Worm (Caenorhabditis elegans): ENCODE results near the gene C03B1.1.

The C03B1.1 gene

ce11 chrX:6410177-6410765 is 35.7 kb downstream of the C03B1.1 start, which contains the start of gene mup-2 (continued):
- TF ChIP-seq peb-1 (tag; optimal IDR thresholded peaks at IDR 0.05) (no peak), C34F6.9 (tag; optimal IDR thresholded peaks at IDR 0.05) (peak; percentile 3)

ce11 chrX:6412575-6412974 is 38.0 kb downstream of the C03B1.1 start, which contains the start of gene T22E5.1:
T22E5.1 (plus strand) TSS chrX:6412875.
- TF ChIP-seq aly-2 (tag; optimal IDR thresholded peaks at IDR 0.05) (no peak), nhr-6 (tag; optimal IDR thresholded peaks at IDR 0.05) (no peak), snpc-4 (tag; optimal IDR thresholded peaks at IDR 0.05) (no peak), crh-2 (tag; optimal IDR thresholded peaks at IDR 0.05) (no peak), sma-9 (GFP tag; optimal IDR thresholded peaks at IDR 0.05) (no peak), sma-9 (tag; optimal IDR thresholded peaks at IDR 0.05) (no peak), ama-1 (optimal IDR thresholded peaks at IDR 0.05) (no peak)

ce11 chrX:6413583-6413982 is 39.0 kb downstream of the C03B1.1 start:
- TF ChIP-seq alr-1 (tag; optimal IDR thresholded peaks at IDR 0.05) (no peak), nhr-10 (tag; optimal IDR thresholded peaks at IDR 0.05) (no peak), ceh-16 (tag; optimal IDR thresholded peaks at IDR 0.05) (no peak), peb-1 (tag; optimal IDR thresholded peaks at IDR 0.05) (no peak), nhr-12 (tag; optimal IDR thresholded peaks at IDR 0.05) (no peak), Y55F3AM.14 (GFP tag; optimal IDR thresholded peaks at IDR 0.05) (no peak), nhr-25 (tag; optimal IDR thresholded peaks at IDR 0.05) (no peak), aly-2 (tag; optimal IDR thresholded peaks at IDR 0.05) (no peak), sma-3 (GFP tag; optimal IDR thresholded peaks at IDR 0.05) (no peak), ama-1 (optimal IDR thresholded peaks at IDR 0.05) (no peak), elt-1 (tag; optimal IDR thresholded peaks at IDR 0.05) (no peak), lsy-2 (tag; optimal IDR thresholded peaks at IDR 0.05) (no peak), ztf-11 (tag; optimal IDR thresholded peaks at IDR 0.05) (no peak)

- TF ChIP-seq ceh-16 (tag; optimal IDR thresholded peaks at IDR 0.05) (no peak), nhr-129 (tag; optimal IDR thresholded peaks at IDR 0.05) (peak; percentile 52), ceh-82 (tag; optimal IDR thresholded peaks at IDR 0.05) (no peak), nhr-11 (tag; optimal IDR thresholded peaks at IDR 0.05) (no peak), nhr-6 (tag; optimal IDR thresholded peaks at IDR 0.05) (no peak), blmp-1 (tag; optimal IDR thresholded peaks at IDR 0.05; ENCODE audit: insufficient read depth) (peak; percentile 5), sma-9 (GFP tag; optimal IDR thresholded peaks at IDR 0.05) (no peak), sma-9 (tag; optimal IDR thresholded peaks at IDR 0.05) (no peak), sem-4 (tag; optimal IDR thresholded peaks at IDR 0.05) (no peak), unc-62 (GFP tag; optimal IDR thresholded peaks at IDR 0.05) (no peak), mbf-1 (tag; optimal IDR thresholded peaks at IDR 0.05) (no peak), fos-1 (tag; optimal IDR thresholded peaks at IDR 0.05) (no peak)
These were observed 42.0 kb downstream of the C03B1.1 start, which contains the start of gene T22E5.6 for ce11 chrX:6416357-6417087. T22E5.6 (minus strand) TSS chrX:6416407.

ce11 chrX:6419113-6419512 is 44.6 kb downstream of the C03B1.1 start:
- TF ChIP-seq ZK546.5 (tag; optimal IDR thresholded peaks at IDR 0.05) (no peak), alr-1 (tag; optimal IDR thresholded peaks at IDR 0.05) (no peak), ztf-1 (GFP tag; conservative IDR thresholded peaks at IDR 0.05) (no peak), lin-11 (tag; optimal IDR thresholded peaks at IDR 0.05) (no peak), nhr-21 (tag; optimal IDR thresholded peaks at IDR 0.05) (no peak), sma-9 (GFP tag; optimal IDR thresholded peaks at IDR 0.05) (no peak), sma-9 (tag; optimal IDR thresholded peaks at IDR 0.05) (no peak), skn-1 (tag; optimal IDR thresholded peaks at IDR 0.05) (no peak), lsy-2 (tag; optimal IDR thresholded peaks at IDR 0.05) (no peak), Y55F3AM.14 (GFP tag; optimal IDR thresholded peaks at IDR 0.05) (no peak), sma-3 (GFP tag; optimal IDR thresholded peaks at IDR 0.05) (no peak), zag-1 (tag; optimal IDR thresholded peaks at IDR 0.05) (no peak), mdl-1 (tag; optimal IDR thresholded peaks at IDR 0.05) (no peak), sem-4 (tag; optimal IDR thresholded peaks at IDR 0.05) (no peak), fos-1 (tag; optimal IDR thresholded peaks at IDR 0.05) (no peak), mbf-1 (tag; optimal IDR thresholded peaks at IDR 0.05) (no peak), blmp-1 (tag; optimal IDR thresholded peaks at IDR 0.05; ENCODE audit: insufficient read depth) (no peak)
